Fruit fly (Drosophila melanogaster): ENCODE measurements around the gene CG7011.

The CG7011 gene

dm6 chr3L:15163414-15163813, at the start of gene CG7011:
CG7011 (minus strand) TSS chr3L:15163628.
- TF ChIP-seq topi (GFP tag; optimal IDR thresholded peaks at IDR 0.05) (no peak), lz (GFP tag; optimal IDR thresholded peaks at IDR 0.05) (no peak), CG10669 (GFP tag; optimal IDR thresholded peaks at IDR 0.05) (no peak), achi (GFP tag; optimal IDR thresholded peaks at IDR 0.05) (peak; percentile 5), Hr38 (GFP tag; optimal IDR thresholded peaks at IDR 0.05) (no peak), Eip78C (GFP tag) (peak; percentile 54), fd59A (GFP tag; optimal IDR thresholded peaks at IDR 0.05) (no peak), Hr4 (GFP tag; optimal IDR thresholded peaks at IDR 0.05) (no peak), Blimp-1 (GFP tag; optimal IDR thresholded peaks at IDR 0.05) (no peak), CG1621 (tag; optimal IDR thresholded peaks at IDR 0.05) (no peak), CG4318 (GFP tag; optimal IDR thresholded peaks at IDR 0.05) (no peak)

- TF ChIP-seq Ets21C (GFP tag; optimal IDR thresholded peaks at IDR 0.05) (peak; percentile 54), CG10669 (GFP tag; optimal IDR thresholded peaks at IDR 0.05) (peak; percentile 79), CG31627 (GFP tag; optimal IDR thresholded peaks at IDR 0.05) (peak; percentile 79), CG6854 (GFP tag; optimal IDR thresholded peaks at IDR 0.05) (peak; percentile 52), Blimp-1 (GFP tag; optimal IDR thresholded peaks at IDR 0.05) (peak; percentile 68), Smox (GFP tag; optimal IDR thresholded peaks at IDR 0.05) (peak; percentile 87), spab (GFP tag; optimal IDR thresholded peaks at IDR 0.05) (peak; percentile 81), ss (GFP tag; optimal IDR thresholded peaks at IDR 0.05) (peak; percentile 84 to 88), CG8119 (GFP tag; IDR thresholded peaks at IDR 0.05) (peak; percentile 76), Eip93F (GFP tag; optimal IDR thresholded peaks at IDR 0.05) (peak; percentile 53), CG6163 (GFP tag; IDR thresholded peaks at IDR 0.05) (peak; percentile 64; the same call in 2 of the 3 replicates), Met (GFP tag; optimal IDR thresholded peaks at IDR 0.05) (peak; percentile 89), CG9139 (GFP tag; optimal IDR thresholded peaks at IDR 0.05) (peak; percentile 77), Hr39 (GFP tag; optimal IDR thresholded peaks at IDR 0.05) (peak; percentile 71), fd59A (GFP tag; optimal IDR thresholded peaks at IDR 0.05) (peak; percentile 84), CG16779 (tag; optimal IDR thresholded peaks at IDR 0.05) (peak; percentile 44), CG1621 (tag; optimal IDR thresholded peaks at IDR 0.05) (peak; percentile 54), lz (GFP tag; optimal IDR thresholded peaks at IDR 0.05) (peak; percentile 77), Hr38 (GFP tag; optimal IDR thresholded peaks at IDR 0.05) (no peak), CG8632 (GFP tag; optimal IDR thresholded peaks at IDR 0.05) (peak; percentile 83), Ets96B (tag; optimal IDR thresholded peaks at IDR 0.05) (peak; percentile 89), CG6276 (GFP tag; optimal IDR thresholded peaks at IDR 0.05) (peak; percentile 36), net (GFP tag; optimal IDR thresholded peaks at IDR 0.05) (peak; percentile 67), dac (GFP tag; optimal IDR thresholded peaks at IDR 0.05) (no peak), topi (GFP tag; optimal IDR thresholded peaks at IDR 0.05) (peak; percentile 88), Sox102F (GFP tag; optimal IDR thresholded peaks at IDR 0.05) (peak; percentile 66), Sox15 (GFP tag; optimal IDR thresholded peaks at IDR 0.05) (peak; percentile 74), vri (GFP tag; optimal IDR thresholded peaks at IDR 0.05) (peak; percentile 73), eg (GFP tag; IDR thresholded peaks at IDR 0.05) (0 out of 3 replicates have a peak, but pooled peaks have one; percentile 27), Eip78C (GFP tag) (peak; percentile 98), fd85E (GFP tag; optimal IDR thresholded peaks at IDR 0.05) (peak; percentile 29), esn (GFP tag; optimal IDR thresholded peaks at IDR 0.05) (peak; percentile 90), OdsH (GFP tag; optimal IDR thresholded peaks at IDR 0.05) (peak; percentile 86), CG11902 (GFP tag; optimal IDR thresholded peaks at IDR 0.05) (peak; percentile 72), CG15336 (GFP tag; IDR thresholded peaks at IDR 0.05) (peak; percentile 56), CG6808 (GFP tag; optimal IDR thresholded peaks at IDR 0.05) (peak; percentile 89), CG32006 (GFP tag; optimal IDR thresholded peaks at IDR 0.05) (peak; percentile 76), CG8319 (GFP tag; optimal IDR thresholded peaks at IDR 0.05) (peak; percentile 54), svp (GFP tag) (peak; percentile 94), fkh (GFP tag; optimal IDR thresholded peaks at IDR 0.05) (no peak), CG4318 (GFP tag; optimal IDR thresholded peaks at IDR 0.05) (peak; percentile 54), CG11294 (GFP tag; IDR thresholded peaks at IDR 0.05) (no peak), CG6792 (GFP tag; optimal IDR thresholded peaks at IDR 0.05) (peak; percentile 83), Hr4 (GFP tag; optimal IDR thresholded peaks at IDR 0.05) (peak; percentile 70), salr (GFP tag; optimal IDR thresholded peaks at IDR 0.05) (peak in 1 of 2 experiments; percentile 83)
Measured at dm6 chr3L:15211845-15212619, 48.6 kb upstream of the CG7011 start.
